Fruit fly (Drosophila melanogaster) whole organism, embryonic: ENCODE results near the gene Ctr1B.

Source experiments
- Ada2b ChIP-seq: fragments of 200-800 bp; sonication (Bioruptor generic); IDR thresholded peaks from 2 replicates; pipeline ENCODE4 v1.3.6; 2022; ENCODE audit warnings: missing biosample characterization, missing genetic modification characterization
- Aef1 ChIP-seq: fragments of 200-800 bp; sonication (Bioruptor generic); IDR thresholded peaks from 3 replicates; pipeline ENCODE4 v1.3.6; 2022; ENCODE audit warnings: missing biosample characterization, missing genetic modification characterization
- CG1024 ChIP-seq: fragments of 200-800 bp; sonication (Bioruptor generic); IDR thresholded peaks from 2 replicates; pipeline ENCODE4 v1.3.6; 2022; ENCODE audit warnings: missing biosample characterization, missing genetic modification characterization
- CG10274 ChIP-seq: fragments of 200-800 bp; sonication (Bioruptor generic); optimal IDR thresholded peaks from 3 replicates; lab custom pipeline; 2017; ENCODE audit warnings: missing biosample characterization, mild to moderate bottlenecking, missing genetic modification characterization
- CG10366 ChIP-seq: fragments of 200-800 bp; sonication (Bioruptor generic); IDR thresholded peaks from 2 replicates; pipeline ENCODE4 v1.3.6; 2022; ENCODE audit warnings: missing biosample characterization, missing genetic modification characterization
- CG11093 ChIP-seq: fragments of 200-800 bp; sonication (Bioruptor generic); IDR thresholded peaks from 3 replicates; pipeline ENCODE4 v1.3.6; 2022; ENCODE audit warnings: missing biosample characterization, missing genetic modification characterization
- CG11456 ChIP-seq: fragments of 200-800 bp; sonication (Bioruptor generic); IDR thresholded peaks from 3 replicates; pipeline ENCODE4 v1.3.6; 2022; ENCODE audit warnings: missing biosample characterization, missing genetic modification characterization
- CG13123 ChIP-seq: fragments of 200-800 bp; sonication (Bioruptor generic); optimal IDR thresholded peaks from 2 replicates; lab custom pipeline; 2016; ENCODE audit warnings: missing biosample characterization, missing genetic modification characterization
- CG17385 ChIP-seq: fragments of 200-800 bp; sonication (Bioruptor generic); optimal IDR thresholded peaks from 3 replicates; lab custom pipeline; 2018; ENCODE audit warnings: missing biosample characterization, mild to moderate bottlenecking, missing genetic modification characterization
- CG1792 ChIP-seq: fragments of 200-800 bp; sonication (Bioruptor generic); optimal IDR thresholded peaks from 2 replicates; lab custom pipeline; 2016; ENCODE audit warnings: missing biosample characterization, missing genetic modification characterization
- CG18011 ChIP-seq: fragments of 200-800 bp; sonication (Bioruptor generic); optimal IDR thresholded peaks from 2 replicates; lab custom pipeline; 2017; ENCODE audit warnings: missing biosample characterization, missing genetic modification characterization, mild to moderate bottlenecking, moderate library complexity, missing genotype
- CG2678 ChIP-seq: fragments of 200-800 bp; sonication (Bioruptor generic); optimal IDR thresholded peaks from 3 replicates; lab custom pipeline; 2019; ENCODE audit warnings: missing biosample characterization, mild to moderate bottlenecking, missing genetic modification characterization, moderate library complexity
- CG32772 ChIP-seq: fragments of 200-800 bp; sonication (Bioruptor generic); IDR thresholded peaks from 2 replicates; pipeline ENCODE4 v1.3.6; 2022; ENCODE audit warnings: missing biosample characterization, missing genetic modification characterization
- CG3281 ChIP-seq: fragments of 200-800 bp; sonication (Bioruptor generic); optimal IDR thresholded peaks from 3 replicates; lab custom pipeline; 2017; ENCODE audit warnings: missing biosample characterization, mild to moderate bottlenecking, missing genetic modification characterization
- CG3847 ChIP-seq: fragments of 200-800 bp; sonication (Bioruptor generic); IDR thresholded peaks from 2 replicates; pipeline ENCODE4 v1.3.6; 2022; ENCODE audit warnings: missing biosample characterization, missing genetic modification characterization
- CG3995 ChIP-seq: fragments of 200-800 bp; sonication (Bioruptor generic); optimal IDR thresholded peaks from 3 replicates; lab custom pipeline; 2016; ENCODE audit warnings: missing biosample characterization, missing genetic modification characterization
- CG4328 ChIP-seq: fragments of 200-800 bp; sonication (Bioruptor generic); optimal IDR thresholded peaks from 3 replicates; lab custom pipeline; 2017; ENCODE audit warnings: missing biosample characterization, missing genetic modification reagents, missing genetic modification characterization
- CG4854 ChIP-seq: fragments of 200-800 bp; sonication (Bioruptor generic); optimal IDR thresholded peaks from 2 replicates; lab custom pipeline; 2016; ENCODE audit warnings: missing biosample characterization, missing genetic modification characterization, inconsistent platforms
- CG5180 ChIP-seq: fragments of 200-800 bp; sonication (Bioruptor generic); optimal IDR thresholded peaks from 3 replicates; lab custom pipeline; 2017; ENCODE audit warnings: missing biosample characterization, missing genetic modification characterization, mild to moderate bottlenecking, moderate library complexity, missing genetic modification reagents
- CG6854 ChIP-seq: fragments of 200-800 bp; sonication (Bioruptor generic); optimal IDR thresholded peaks from 3 replicates; lab custom pipeline; 2017; ENCODE audit warnings: missing biosample characterization, mild to moderate bottlenecking, missing genetic modification characterization
- CG7839 ChIP-seq: fragments of 200-800 bp; sonication (Bioruptor generic); optimal IDR thresholded peaks from 3 replicates; lab custom pipeline; 2018; ENCODE audit warnings: missing biosample characterization, mild to moderate bottlenecking, missing genetic modification characterization, moderate library complexity
- Dek ChIP-seq: fragments of 200-800 bp; sonication (Bioruptor generic); optimal IDR thresholded peaks from 3 replicates; lab custom pipeline; 2019; ENCODE audit warnings: missing biosample characterization, mild to moderate bottlenecking, missing genetic modification characterization, moderate library complexity
- E2f2 ChIP-seq: fragments of 200-800 bp; sonication (Bioruptor generic); IDR thresholded peaks from 2 replicates; pipeline ENCODE4 v1.3.6; 2022; ENCODE audit warnings: missing biosample characterization, missing genetic modification characterization
- Ets97D ChIP-seq: fragments of 200-800 bp; sonication (Bioruptor generic); optimal IDR thresholded peaks from 3 replicates; lab custom pipeline; 2016; ENCODE audit warnings: missing biosample characterization, missing genetic modification characterization
- Fer1 ChIP-seq: fragments of 200-800 bp; sonication (Bioruptor generic); optimal IDR thresholded peaks from 2 replicates; lab custom pipeline; 2017; ENCODE audit warnings: missing biosample characterization, mild to moderate bottlenecking, missing genetic modification characterization
- H2.0 ChIP-seq: fragments of 200-800 bp; sonication (Bioruptor generic); IDR thresholded peaks from 2 replicates; pipeline ENCODE4 v1.3.6; 2022; ENCODE audit warnings: missing biosample characterization, missing genetic modification characterization
- Hmr ChIP-seq: fragments of 200-800 bp; sonication (Bioruptor generic); optimal IDR thresholded peaks from 3 replicates; lab custom pipeline; 2017; ENCODE audit warnings: mild to moderate bottlenecking, missing biosample characterization, missing genetic modification reagents, missing genetic modification characterization
- Lim3 ChIP-seq: fragments of 200-800 bp; sonication (Bioruptor generic); IDR thresholded peaks from 2 replicates; pipeline ENCODE4 v1.3.6; 2022; ENCODE audit warnings: missing biosample characterization, missing genetic modification characterization
- MBD-R2 ChIP-seq: fragments of 200-800 bp; sonication (Bioruptor generic); IDR thresholded peaks from 2 replicates; pipeline ENCODE4 v1.3.6; 2022; ENCODE audit warnings: missing biosample characterization, missing genetic modification characterization
- Meics ChIP-seq: fragments of 200-800 bp; sonication (Bioruptor generic); optimal IDR thresholded peaks from 2 replicates; lab custom pipeline; 2017; ENCODE audit warnings: missing biosample characterization, mild to moderate bottlenecking, missing genetic modification characterization
- NFAT ChIP-seq: fragments of 200-800 bp; sonication (Bioruptor generic); IDR thresholded peaks from 2 replicates; pipeline ENCODE4 v1.3.6; 2022; ENCODE audit warnings: missing biosample characterization, missing genetic modification characterization
- Pdp1 ChIP-seq, 2 experiments: fragments of 200-800 bp; sonication (Bioruptor generic); optimal IDR thresholded peaks; 3 replicates each; lab custom pipeline; 2016; ENCODE audit warnings: missing biosample characterization in 2 of 2, missing genetic modification characterization in 2 of 2, mild to moderate bottlenecking in 1 of 2, moderate library complexity in 1 of 2
- Ravus ChIP-seq: fragments of 200-800 bp; sonication (Bioruptor generic); IDR thresholded peaks from 2 replicates; pipeline ENCODE4 v1.3.6; 2022; ENCODE audit warnings: missing biosample characterization, missing genetic modification characterization
- Xrp1 ChIP-seq: fragments of 200-800 bp; sonication (Bioruptor generic); IDR thresholded peaks from 2 replicates; pipeline ENCODE4 v1.3.6; 2022; ENCODE audit warnings: missing biosample characterization, missing genetic modification characterization
- YL-1 ChIP-seq: fragments of 200-800 bp; sonication (Bioruptor generic); optimal IDR thresholded peaks from 3 replicates; lab custom pipeline; 2017; ENCODE audit warnings: missing biosample characterization, mild to moderate bottlenecking, missing genetic modification characterization
- disco-r ChIP-seq: fragments of 200-800 bp; sonication (Bioruptor generic); optimal IDR thresholded peaks from 2 replicates; lab custom pipeline; 2016; ENCODE audit warnings: missing biosample characterization, missing genetic modification characterization
- dpn ChIP-seq, 2 experiments: fragments of 200-800 bp; sonication (Bioruptor generic); optimal IDR thresholded peaks; 3 replicates each; lab custom pipeline; 2016; ENCODE audit warnings: missing biosample characterization in 2 of 2, missing genetic modification characterization in 2 of 2
- gce ChIP-seq: fragments of 200-800 bp; sonication (Bioruptor generic); IDR thresholded peaks from 3 replicates; pipeline ENCODE4 v1.3.6; 2022; ENCODE audit warnings: missing biosample characterization, missing genetic modification characterization
- gfzf ChIP-seq: fragments of 200-800 bp; sonication (Bioruptor generic); optimal IDR thresholded peaks from 2 replicates; lab custom pipeline; 2016; ENCODE audit warnings: missing biosample characterization, mild to moderate bottlenecking, missing genetic modification characterization, moderate library complexity
- hbn ChIP-seq: fragments of 200-800 bp; sonication (Bioruptor generic); IDR thresholded peaks from 2 replicates; pipeline ENCODE4 v1.3.6; 2022; ENCODE audit warnings: missing biosample characterization, missing genetic modification characterization; ENCODE audit not compliant: partially characterized antibody
- insv ChIP-seq, 2 experiments: fragments of 200-800 bp; sonication (Bioruptor generic); optimal IDR thresholded peaks; 3 replicates each; lab custom pipeline; 2016 to 2018; ENCODE audit warnings: missing biosample characterization in 2 of 2, missing genetic modification characterization in 2 of 2
- lbe ChIP-seq: fragments of 200-800 bp; sonication (Bioruptor generic); optimal IDR thresholded peaks from 2 replicates; lab custom pipeline; 2016; ENCODE audit warnings: missing biosample characterization, mild to moderate bottlenecking, missing genetic modification characterization
- lilli ChIP-seq: fragments of 200-800 bp; sonication (Bioruptor generic); optimal IDR thresholded peaks from 3 replicates; lab custom pipeline; 2016; ENCODE audit warnings: missing biosample characterization, missing genetic modification characterization
- nerfin-1 ChIP-seq: fragments of 200-800 bp; sonication (Bioruptor generic); optimal IDR thresholded peaks from 3 replicates; lab custom pipeline; 2019; ENCODE audit warnings: missing biosample characterization, mild to moderate bottlenecking, missing genetic modification characterization, moderate library complexity
- org-1 ChIP-seq: fragments of 200-800 bp; sonication (Bioruptor generic); optimal IDR thresholded peaks from 2 replicates; lab custom pipeline; 2017; ENCODE audit warnings: missing biosample characterization, missing genetic modification characterization
- prd ChIP-seq, 3 experiments: fragments of >200 bp in 2 of 3; fragments of 200-800 bp in 1 of 3; sonication (Bioruptor generic) in 1 of 3; optimal IDR thresholded peaks in 2 of 3; IDR thresholded peaks in 1 of 3; 2 replicates in 2 of 3; 3 replicates in 1 of 3; pipeline versions ENCODE4 v1.3.6 to Lab custom; 2017 to 2022; ENCODE audit warnings: missing biosample characterization in 1 of 3, missing genetic modification characterization in 1 of 3
- sd ChIP-seq: fragments of 200-800 bp; sonication (Bioruptor generic); optimal IDR thresholded peaks from 3 replicates; lab custom pipeline; 2018; ENCODE audit warnings: missing biosample characterization, mild to moderate bottlenecking, missing genetic modification characterization, moderate library complexity
- shn ChIP-seq: fragments of 200-800 bp; sonication (Bioruptor generic); optimal IDR thresholded peaks from 3 replicates; lab custom pipeline; 2016; ENCODE audit warnings: missing biosample characterization, missing genetic modification characterization
- sug ChIP-seq: fragments of 200-800 bp; optimal IDR thresholded peaks from 2 replicates; lab custom pipeline; 2019; ENCODE audit warnings: missing biosample characterization, mild to moderate bottlenecking, missing genetic modification characterization, moderate library complexity
- tup ChIP-seq: fragments of 200-800 bp; sonication (Bioruptor generic); optimal IDR thresholded peaks from 2 replicates; lab custom pipeline; 2016; ENCODE audit warnings: missing biosample characterization, mild to moderate bottlenecking, missing genetic modification characterization, moderate library complexity

The Ctr1B gene

DNA sequence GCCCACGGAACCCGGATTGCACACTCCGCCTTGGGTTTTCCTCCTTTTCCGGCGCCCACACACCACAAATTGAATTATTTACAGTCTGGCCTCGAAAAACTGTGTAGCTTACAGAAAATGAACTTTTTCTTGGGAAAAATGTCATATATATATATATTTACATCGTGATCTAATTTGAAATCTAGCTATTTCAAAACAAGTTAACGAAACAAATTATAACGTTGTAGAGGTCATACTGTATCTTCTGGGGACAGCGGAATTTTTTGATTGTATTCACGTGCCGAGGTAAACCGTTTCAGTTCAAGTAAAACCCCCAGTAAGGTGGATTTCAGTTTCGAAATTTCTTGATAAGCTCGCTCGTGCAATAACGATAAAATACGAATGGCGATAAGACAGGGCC lies 37.0 kb downstream of the Ctr1B start (continued):
- no peak for TF ChIP-seq Lim3
- peak; percentile 16 for TF ChIP-seq nerfin-1 (tag; lab: Kevin White, UChicago)
- no peak for TF ChIP-seq Ets97D (GFP tag; lab: Kevin White, UChicago)
- TF ChIP-seq CG17385 = peak; percentile 38
- peak; percentile 73 for TF ChIP-seq Ada2b (GFP tag; lab: Robert Waterston, UW)
- peak; percentile 78 for TF ChIP-seq CG10366 (GFP tag; lab: Robert Waterston, UW)
- peak; percentile 26 for TF ChIP-seq CG3281 (GFP tag; lab: Kevin White, UChicago)
- TF ChIP-seq gce (GFP tag; lab: Robert Waterston, UW) = peak; percentile 69; the same call in 2 of the 3 replicates
- TF ChIP-seq CG10274 = no peak
- TF ChIP-seq lilli = peak; percentile 38
- peak; percentile 46; the same call in 2 of the 3 replicates for TF ChIP-seq CG11093 (GFP tag; lab: Robert Waterston, UW)
- TF ChIP-seq H2.0 = peak; percentile 40; the same call in 1 of the 2 replicates
- TF ChIP-seq tup (GFP tag; lab: Kevin White, UChicago) = no peak
- peak; percentile 28; the same call in 1 of the 2 replicates for TF ChIP-seq E2f2
- peak; percentile 64 for TF ChIP-seq CG32772
- peak; percentile 65 for TF ChIP-seq Xrp1 (GFP tag; lab: Robert Waterston, UW)
- TF ChIP-seq org-1 = peak; percentile 11
- TF ChIP-seq sd (tag; lab: Kevin White, UChicago) = peak; percentile 89
- peak; percentile 57 for TF ChIP-seq CG7839 (tag; lab: Kevin White, UChicago)
- TF ChIP-seq CG2678 (tag; lab: Kevin White, UChicago) = peak; percentile 66
- no peak for TF ChIP-seq CG13123 (GFP tag; lab: Kevin White, UChicago)
- no peak for TF ChIP-seq shn
- TF ChIP-seq prd (optimal IDR thresholded peaks at IDR 0.05; lab: Kevin White, UChicago) = no peak
- TF ChIP-seq prd (GFP tag; IDR thresholded peaks at IDR 0.05; lab: Robert Waterston, UW) = peak; percentile 76
- TF ChIP-seq CG1024 (GFP tag; lab: Robert Waterston, UW) = 0 out of 2 replicates have a peak, but pooled peaks have one; percentile 16
- TF ChIP-seq NFAT (GFP tag; lab: Robert Waterston, UW) = peak; percentile 53
- no peak for TF ChIP-seq gfzf
- TF ChIP-seq CG1792 (GFP tag; lab: Kevin White, UChicago) = no peak
- no peak for TF ChIP-seq insv (GFP tag; optimal IDR thresholded peaks at IDR 0.05; lab: Kevin White, UChicago)
- TF ChIP-seq Meics (GFP tag; lab: Kevin White, UChicago) = peak; percentile 56
- peak; percentile 59 for TF ChIP-seq Ravus (GFP tag; lab: Robert Waterston, UW)
- peak; percentile 73 for TF ChIP-seq sug (tag; lab: Kevin White, UChicago)
- no peak for TF ChIP-seq Pdp1 (GFP tag; optimal IDR thresholded peaks at IDR 0.05; lab: Kevin White, UChicago)
- no peak for TF ChIP-seq CG18011 (GFP tag; lab: Kevin White, UChicago)
- TF ChIP-seq Aef1 (GFP tag; lab: Robert Waterston, UW) = peak; percentile 55; the same call in 2 of the 3 replicates
- no peak for TF ChIP-seq disco-r (GFP tag; lab: Kevin White, UChicago)
- TF ChIP-seq CG11456 (GFP tag; lab: Robert Waterston, UW) = 0 out of 3 replicates have a peak, but pooled peaks have one; percentile 56
- peak; percentile 64 for TF ChIP-seq Hmr (GFP tag; lab: Kevin White, UChicago)
- no peak for TF ChIP-seq CG4328
- TF ChIP-seq CG4854 (GFP tag; lab: Kevin White, UChicago) = no peak
- TF ChIP-seq YL-1 (GFP tag; lab: Kevin White, UChicago) = peak; percentile 7
- peak; percentile 2 for TF ChIP-seq Dek (tag; lab: Kevin White, UChicago)
- TF ChIP-seq Fer1 (GFP tag; lab: Kevin White, UChicago) = peak; percentile 3
- TF ChIP-seq MBD-R2 (GFP tag; lab: Robert Waterston, UW) = no peak; the same call in 1 of the 2 replicates
- TF ChIP-seq CG3995 (GFP tag; lab: Kevin White, UChicago) = no peak
- TF ChIP-seq hbn (GFP tag; lab: Robert Waterston, UW) = no peak
- peak in 1 of 2 experiments; percentile 31 for TF ChIP-seq dpn (GFP tag; optimal IDR thresholded peaks at IDR 0.05; lab: Kevin White, UChicago)
- TF ChIP-seq CG5180 = no peak
- TF ChIP-seq CG3847 (GFP tag; lab: Robert Waterston, UW) = peak; percentile 52; the same call in 1 of the 2 replicates
- no peak for TF ChIP-seq CG6854
- TF ChIP-seq lbe (GFP tag; lab: Kevin White, UChicago) = peak; percentile 62
